Worm (Caenorhabditis elegans) whole organism, late embryonic: ENCODE results near the gene tsct-1.

Source experiments
- C08G9.2 ChIP-seq: sonication (generic microtip); optimal IDR thresholded peaks from 2 replicates; lab custom pipeline; 2016; ENCODE audit warnings: mild to moderate bottlenecking, missing genetic modification characterization, moderate library complexity, missing compliant biosample characterization
- F13H6.1 ChIP-seq: sonication (generic microtip); optimal IDR thresholded peaks from 2 replicates; lab custom pipeline; 2016; ENCODE audit warnings: missing genetic modification characterization, missing compliant biosample characterization
- T23F11.4 ChIP-seq: fragments of 200-800 bp; sonication (Bioruptor generic); optimal IDR thresholded peaks from 2 replicates; lab custom pipeline; 2018; ENCODE audit warnings: mild to moderate bottlenecking, missing genetic modification characterization, missing compliant biosample characterization
- Y22D7AL.16 ChIP-seq: sonication (generic microtip); optimal IDR thresholded peaks from 2 replicates; lab custom pipeline; 2016; ENCODE audit warnings: missing genetic modification characterization, missing compliant biosample characterization
- ahr-1 ChIP-seq: sonication (generic microtip); optimal IDR thresholded peaks from 2 replicates; lab custom pipeline; 2016; ENCODE audit warnings: missing genetic modification characterization, missing compliant biosample characterization
- ceh-14 ChIP-seq: sonication (generic microtip); optimal IDR thresholded peaks from 2 replicates; lab custom pipeline; 2016; ENCODE audit warnings: missing genotype, missing genetic modification characterization, missing compliant biosample characterization
- ceh-18 ChIP-seq: sonication (generic microtip); optimal IDR thresholded peaks from 2 replicates; lab custom pipeline; 2016; ENCODE audit warnings: missing genetic modification characterization, missing compliant biosample characterization
- ceh-19 ChIP-seq: fragments of 200-800 bp; sonication (Bioruptor generic); optimal IDR thresholded peaks from 2 replicates; lab custom pipeline; 2018; ENCODE audit warnings: mild to moderate bottlenecking, missing genetic modification characterization, missing compliant biosample characterization
- ceh-22 ChIP-seq: sonication (generic microtip); optimal IDR thresholded peaks from 2 replicates; lab custom pipeline; 2017; ENCODE audit warnings: missing biosample characterization, missing genetic modification characterization
- ceh-30 ChIP-seq: fragments of 150-350 bp; optimal IDR thresholded peaks from 2 replicates; lab custom pipeline; 2014; ENCODE audit warnings: missing biosample characterization, missing genetic modification characterization
- ceh-31 ChIP-seq: sonication (generic microtip); optimal IDR thresholded peaks from 2 replicates; lab custom pipeline; 2016; ENCODE audit warnings: missing genetic modification characterization, missing compliant biosample characterization
- ceh-45 ChIP-seq: fragments of 200-800 bp; sonication (Bioruptor generic); IDR thresholded peaks from 2 replicates; pipeline ENCODE4 v1.3.6; 2022; ENCODE audit warnings: missing genetic modification reagents, missing genetic modification characterization, missing compliant biosample characterization
- ceh-48 ChIP-seq: sonication (generic microtip); optimal IDR thresholded peaks from 2 replicates; lab custom pipeline; 2016; ENCODE audit warnings: missing genetic modification characterization, inconsistent platforms, missing compliant biosample characterization
- ceh-6 ChIP-seq: fragments of 200-800 bp; sonication (Bioruptor generic); optimal IDR thresholded peaks from 2 replicates; lab custom pipeline; 2018; ENCODE audit warnings: mild to moderate bottlenecking, missing genetic modification characterization, missing compliant biosample characterization
- ceh-9 ChIP-seq: sonication (generic microtip); optimal IDR thresholded peaks from 2 replicates; lab custom pipeline; 2016; ENCODE audit warnings: mild to moderate bottlenecking, missing genetic modification characterization, inconsistent platforms, missing compliant biosample characterization
- che-1 ChIP-seq: sonication (generic microtip); optimal IDR thresholded peaks from 2 replicates; lab custom pipeline; 2016; ENCODE audit warnings: mild to moderate bottlenecking, missing genetic modification characterization, missing compliant biosample characterization
- dmd-4 ChIP-seq: sonication (generic microtip); optimal IDR thresholded peaks from 2 replicates; lab custom pipeline; 2016; ENCODE audit warnings: borderline replicate concordance, missing genetic modification characterization, missing compliant biosample characterization
- dve-1 ChIP-seq: sonication (generic microtip); optimal IDR thresholded peaks from 2 replicates; lab custom pipeline; 2017; ENCODE audit warnings: antibody characterized with exemption, mild to moderate bottlenecking, missing genetic modification characterization, missing compliant biosample characterization
- elt-2 ChIP-seq: sonication (generic microtip); optimal IDR thresholded peaks from 2 replicates; lab custom pipeline; 2016; ENCODE audit warnings: missing genetic modification reagents, missing genetic modification characterization, missing compliant biosample characterization
- elt-4 ChIP-seq: sonication (generic microtip); optimal IDR thresholded peaks from 2 replicates; lab custom pipeline; 2016; ENCODE audit warnings: missing genetic modification characterization, missing compliant biosample characterization
- ets-4 ChIP-seq: sonication (generic microtip); optimal IDR thresholded peaks from 2 replicates; lab custom pipeline; 2016; ENCODE audit warnings: missing genetic modification characterization, missing compliant biosample characterization
- eyg-1 ChIP-seq: sonication (generic microtip); optimal IDR thresholded peaks from 2 replicates; lab custom pipeline; 2016; ENCODE audit warnings: missing genotype, missing genetic modification characterization, missing compliant biosample characterization
- fkh-10 ChIP-seq: fragments of 150-350 bp; optimal IDR thresholded peaks from 2 replicates; lab custom pipeline; 2014; ENCODE audit warnings: missing biosample characterization, missing genetic modification reagents, missing genetic modification characterization
- gmeb-2 ChIP-seq: sonication (generic microtip); optimal IDR thresholded peaks from 2 replicates; lab custom pipeline; 2016; ENCODE audit warnings: missing genetic modification characterization, inconsistent platforms, missing compliant biosample characterization
- hlh-30 ChIP-seq: sonication (generic microtip); optimal IDR thresholded peaks from 2 replicates; lab custom pipeline; 2017; ENCODE audit warnings: antibody characterized with exemption, missing genetic modification characterization, missing compliant biosample characterization; ENCODE audit not compliant: insufficient read depth
- hlh-8 ChIP-seq: sonication (generic microtip); optimal IDR thresholded peaks from 2 replicates; lab custom pipeline; 2016; ENCODE audit warnings: missing genotype, missing genetic modification characterization, missing compliant biosample characterization
- nhr-11 ChIP-seq: fragments of 150-350 bp; optimal IDR thresholded peaks from 2 replicates; lab custom pipeline; 2014; ENCODE audit warnings: missing biosample characterization, missing genetic modification characterization
- pat-9 ChIP-seq: fragments of 200-800 bp; sonication (Bioruptor generic); optimal IDR thresholded peaks from 2 replicates; lab custom pipeline; 2018; ENCODE audit warnings: mild to moderate bottlenecking, missing genetic modification characterization, moderate library complexity, missing compliant biosample characterization
- pqm-1 ChIP-seq: sonication (generic microtip); optimal IDR thresholded peaks from 2 replicates; lab custom pipeline; 2016; ENCODE audit warnings: missing genetic modification characterization, missing compliant biosample characterization
- pros-1 ChIP-seq: fragments of 150-350 bp; optimal IDR thresholded peaks from 2 replicates; lab custom pipeline; 2014; ENCODE audit warnings: missing biosample characterization, missing genetic modification reagents, missing genetic modification characterization
- ref-2 ChIP-seq: sonication (generic microtip); optimal IDR thresholded peaks from 2 replicates; lab custom pipeline; 2016; ENCODE audit warnings: missing genetic modification characterization, missing compliant biosample characterization
- rnt-1 ChIP-seq: sonication (generic microtip); optimal IDR thresholded peaks from 2 replicates; lab custom pipeline; 2016; ENCODE audit warnings: missing genetic modification characterization, missing compliant biosample characterization
- sdc-2 ChIP-seq: sonication (generic microtip); optimal IDR thresholded peaks from 2 replicates; lab custom pipeline; 2016; ENCODE audit warnings: missing genotype, missing genetic modification characterization, missing compliant biosample characterization
- sox-4 ChIP-seq: sonication (generic microtip); optimal IDR thresholded peaks from 2 replicates; lab custom pipeline; 2017; ENCODE audit warnings: mild to moderate bottlenecking, missing genetic modification characterization, inconsistent platforms, missing compliant biosample characterization
- tbx-2 ChIP-seq: sonication (generic microtip); optimal IDR thresholded peaks from 2 replicates; lab custom pipeline; 2016; ENCODE audit warnings: missing genetic modification characterization, missing compliant biosample characterization
- ttx-3 ChIP-seq: sonication (generic microtip); optimal IDR thresholded peaks from 2 replicates; lab custom pipeline; 2016; ENCODE audit warnings: missing genetic modification reagents, missing genetic modification characterization, missing compliant biosample characterization
- unc-42 ChIP-seq: sonication (generic microtip); optimal IDR thresholded peaks from 2 replicates; lab custom pipeline; 2016; ENCODE audit warnings: missing genotype, missing genetic modification characterization, missing compliant biosample characterization
- unc-55 ChIP-seq: sonication (generic microtip); optimal IDR thresholded peaks from 2 replicates; lab custom pipeline; 2017; ENCODE audit warnings: missing biosample characterization, missing genetic modification reagents, missing genetic modification characterization
- unc-86 ChIP-seq: sonication (generic microtip); optimal IDR thresholded peaks from 2 replicates; lab custom pipeline; 2016; ENCODE audit warnings: missing genetic modification characterization, missing compliant biosample characterization
- zip-5 ChIP-seq: sonication (generic microtip); optimal IDR thresholded peaks from 2 replicates; lab custom pipeline; 2016; ENCODE audit warnings: missing genetic modification characterization, missing compliant biosample characterization

The tsct-1 gene

ce11 chrX:12439998-12440722 lies 6.3 kb downstream of the tsct-1 start:
- no peak for TF ChIP-seq ceh-18 (tag; lab: Kevin White, UChicago)
- TF ChIP-seq unc-42 = peak; percentile 8
- TF ChIP-seq hlh-8 (tag; lab: Kevin White, UChicago) = no peak

ce11 chrX:12444423-12444822 lies 10.5 kb downstream of the tsct-1 start:
- TF ChIP-seq sox-4 (no peak), hlh-30 (peak; percentile 13), ahr-1 (tag; lab: Kevin White, UChicago) (no peak), Y22D7AL.16 (tag; lab: Kevin White, UChicago) (no peak)
- TF ChIP-seq, all 69 proteins: peak for 1

- TF ChIP-seq ttx-3 (tag; lab: Kevin White, UChicago) (no peak), elt-2 (peak; percentile 38), Y22D7AL.16 (tag; lab: Kevin White, UChicago) (no peak)
Measured at ce11 chrX:12446572-12446971, 12.7 kb downstream of the tsct-1 start.

- no peak for TF ChIP-seq unc-86
- no peak for TF ChIP-seq ref-2
- 0 out of 2 replicates have a peak, but pooled peaks have one; percentile 14 for TF ChIP-seq ceh-45 (GFP tag; lab: Robert Waterston, UW)
Measured at ce11 chrX:12449262-12449942, 15.5 kb downstream of the tsct-1 start, which contains the start of gene T18D3.6. Gene T18D3.6 (plus strand): TSS chrX:12449892.

- TF ChIP-seq ceh-22 (tag; lab: Kevin White, UChicago) = no peak
- TF ChIP-seq dmd-4 (tag; lab: Kevin White, UChicago) = no peak
- no peak for TF ChIP-seq T23F11.4 (GFP tag; lab: Kevin White, UChicago)
- no peak for TF ChIP-seq ceh-14 (tag; lab: Kevin White, UChicago)
- TF ChIP-seq elt-2 = no peak
Measured at ce11 chrX:12451258-12451657, 17.4 kb downstream of the tsct-1 start.

ce11 chrX:12452143-12452570 lies 18.3 kb downstream of the tsct-1 start:
- TF ChIP-seq elt-2 = peak; percentile 34
- peak; percentile 80 for TF ChIP-seq ref-2
- no peak for TF ChIP-seq pqm-1 (tag; lab: Kevin White, UChicago)
- TF ChIP-seq unc-55 (GFP tag; lab: Kevin White, UChicago) = peak; percentile 44
- TF ChIP-seq pat-9 (tag; lab: Kevin White, UChicago) = no peak
- peak; percentile 3 for TF ChIP-seq ceh-48 (tag; lab: Kevin White, UChicago)
- peak; percentile 19 for TF ChIP-seq ets-4 (tag; lab: Kevin White, UChicago)
- TF ChIP-seq gmeb-2 (tag; lab: Kevin White, UChicago) = peak; percentile 30
- no peak for TF ChIP-seq ceh-9 (tag; lab: Kevin White, UChicago)
- peak; percentile 24 for TF ChIP-seq elt-4 (tag; lab: Kevin White, UChicago)
- peak; percentile 54 for TF ChIP-seq rnt-1 (tag; lab: Kevin White, UChicago)
- no peak for TF ChIP-seq zip-5
- peak; percentile 39 for TF ChIP-seq dve-1
- TF ChIP-seq ceh-6 (GFP tag; lab: Kevin White, UChicago) = peak; percentile 25
- peak; percentile 63 for TF ChIP-seq ceh-31
- peak; percentile 24 for TF ChIP-seq hlh-8 (tag; lab: Kevin White, UChicago)
- TF ChIP-seq che-1 = peak; percentile 11
- TF ChIP-seq F13H6.1 (tag; lab: Kevin White, UChicago) = peak; percentile 56
- TF ChIP-seq ceh-19 (GFP tag; lab: Kevin White, UChicago) = peak; percentile 26
- no peak for TF ChIP-seq fkh-10 (GFP tag; lab: Kevin White, UChicago)
- TF ChIP-seq eyg-1 = no peak
- peak; percentile 82 for TF ChIP-seq tbx-2 (tag; lab: Kevin White, UChicago)
- TF ChIP-seq ahr-1 (tag; lab: Kevin White, UChicago) = no peak
- peak; percentile 44 for TF ChIP-seq unc-42
- TF ChIP-seq ceh-18 (tag; lab: Kevin White, UChicago) = peak; percentile 57
- TF ChIP-seq ceh-30 (tag; lab: Kevin White, UChicago) = no peak
- peak; percentile 8 for TF ChIP-seq C08G9.2
- no peak for TF ChIP-seq nhr-11 (tag; lab: Kevin White, UChicago)
- TF ChIP-seq sdc-2 (tag; lab: Kevin White, UChicago) = peak; percentile 80
- TF ChIP-seq ceh-14 (tag; lab: Kevin White, UChicago) = peak; percentile 59
- no peak for TF ChIP-seq pros-1 (tag; lab: Kevin White, UChicago)
